Worm (Caenorhabditis elegans) whole organism, young adult: Measurements from ENCODE around the gene T26A5.8.

ENCODE experiments used
- B0035.1 ChIP-seq: sonication (generic microtip); optimal IDR thresholded peaks from 2 replicates; lab custom pipeline; 2016; ENCODE audit warnings: missing genetic modification characterization, mild to moderate bottlenecking, missing compliant biosample characterization, missing genotype, missing genetic modification reagents
- B0261.1 ChIP-seq: sonication (generic microtip); optimal IDR thresholded peaks from 2 replicates; lab custom pipeline; 2016; ENCODE audit warnings: mild to moderate bottlenecking, missing genetic modification characterization, moderate library complexity, missing compliant biosample characterization
- C06A6.2 ChIP-seq: fragments of 200-800 bp; sonication (Bioruptor generic); conservative IDR thresholded peaks from 2 replicates; pipeline ENCODE4 v1.3.6; 2022; ENCODE audit warnings: missing genetic modification characterization, missing compliant biosample characterization
- C17E4.6 ChIP-seq: fragments of 200-800 bp; sonication (Bioruptor generic); IDR thresholded peaks from 2 replicates; pipeline ENCODE4 v1.3.6; 2022; ENCODE audit warnings: missing genetic modification reagents, missing genetic modification characterization, missing compliant biosample characterization
- F49E8.2 ChIP-seq: sonication (generic microtip); optimal IDR thresholded peaks from 3 replicates; lab custom pipeline; 2017; ENCODE audit warnings: missing genetic modification characterization, mild to moderate bottlenecking, missing compliant biosample characterization, antibody characterized with exemption, moderate library complexity; ENCODE audit not compliant: insufficient read depth
- Y67H2A.10 ChIP-seq: fragments of 200-800 bp; sonication (Bioruptor generic); conservative IDR thresholded peaks from 2 replicates; pipeline ENCODE4 v1.3.6; 2022; ENCODE audit warnings: missing genetic modification reagents, missing genetic modification characterization, missing compliant biosample characterization
- ZK185.1 ChIP-seq: sonication (generic microtip); optimal IDR thresholded peaks from 2 replicates; lab custom pipeline; 2016; ENCODE audit warnings: mild to moderate bottlenecking, missing genetic modification characterization, missing compliant biosample characterization; ENCODE audit not compliant: poor library complexity, severe bottlenecking
- akir-1 ChIP-seq: fragments of 200-800 bp; sonication (Bioruptor generic); optimal IDR thresholded peaks from 2 replicates; lab custom pipeline; 2018; ENCODE audit warnings: mild to moderate bottlenecking, missing genetic modification characterization, moderate library complexity, missing compliant biosample characterization
- ama-1 ChIP-seq, 3 experiments: fragments of 150-350 bp in 1 of 3; sonication (generic microtip) in 2 of 3; optimal IDR thresholded peaks; 2 replicates each; lab custom pipeline; 2014 to 2018; ENCODE audit warnings: missing biosample characterization in 2 of 3, missing genetic modification characterization in 2 of 3, missing genetic modification reagents in 2 of 3
- attf-6 ChIP-seq: fragments of 200-800 bp; sonication (Bioruptor generic); IDR thresholded peaks from 2 replicates; pipeline ENCODE4 v1.3.6; 2022; ENCODE audit warnings: missing genetic modification reagents, missing genetic modification characterization, missing compliant biosample characterization
- ccch-3 ChIP-seq: fragments of 200-800 bp; sonication (Bioruptor generic); optimal IDR thresholded peaks from 2 replicates; lab custom pipeline; 2018; ENCODE audit warnings: mild to moderate bottlenecking, missing genetic modification characterization, missing compliant biosample characterization
- cebp-1 ChIP-seq, 2 experiments: fragments of 200-800 bp in 1 of 2; sonication (Bioruptor generic) in 1 of 2; sonication (generic microtip) in 1 of 2; IDR thresholded peaks in 1 of 2; optimal IDR thresholded peaks in 1 of 2; 2 replicates each; pipeline versions ENCODE4 v1.3.6 to Lab custom; 2017 to 2022; ENCODE audit warnings: missing compliant biosample characterization in 2 of 2, missing genetic modification characterization in 2 of 2, mild to moderate bottlenecking in 1 of 2, missing genetic modification reagents in 1 of 2, moderate library complexity in 1 of 2
- ceh-100 ChIP-seq: fragments of 200-800 bp; sonication (Bioruptor generic); IDR thresholded peaks from 2 replicates; pipeline ENCODE4 v1.3.6; 2022; ENCODE audit warnings: missing genetic modification reagents, missing genetic modification characterization, missing compliant biosample characterization
- ceh-27 ChIP-seq: fragments of 200-800 bp; sonication (Bioruptor generic); optimal IDR thresholded peaks from 2 replicates; lab custom pipeline; 2018; ENCODE audit warnings: mild to moderate bottlenecking, missing genetic modification characterization, moderate library complexity, missing compliant biosample characterization
- ceh-40 ChIP-seq: fragments of 200-800 bp; sonication (Bioruptor generic); IDR thresholded peaks from 2 replicates; pipeline ENCODE4 v1.3.6; 2022; ENCODE audit warnings: missing genetic modification characterization, missing compliant biosample characterization
- ceh-79 ChIP-seq: sonication (generic microtip); optimal IDR thresholded peaks from 2 replicates; lab custom pipeline; 2017; ENCODE audit warnings: mild to moderate bottlenecking, missing genetic modification characterization, missing compliant biosample characterization
- dpl-1 ChIP-seq: fragments of 150-350 bp; optimal IDR thresholded peaks from 2 replicates; lab custom pipeline; 2014; ENCODE audit warnings: missing biosample characterization, missing genetic modification reagents, missing genetic modification characterization
- efl-1 ChIP-seq: fragments of 150-350 bp; optimal IDR thresholded peaks from 2 replicates; lab custom pipeline; 2014; ENCODE audit warnings: missing biosample characterization, missing genetic modification reagents, missing genetic modification characterization
- ekl-4 ChIP-seq: fragments of 200-800 bp; sonication (Bioruptor generic); IDR thresholded peaks from 2 replicates; pipeline ENCODE4 v1.3.6; 2022; ENCODE audit warnings: missing genetic modification reagents, missing genetic modification characterization, missing compliant biosample characterization
- fkh-3 ChIP-seq: sonication (generic microtip); optimal IDR thresholded peaks from 2 replicates; lab custom pipeline; 2016; ENCODE audit warnings: mild to moderate bottlenecking, missing genetic modification characterization, missing compliant biosample characterization
- hlh-12 ChIP-seq: sonication (generic microtip); optimal IDR thresholded peaks from 2 replicates; lab custom pipeline; 2016; ENCODE audit warnings: missing genetic modification characterization, missing compliant biosample characterization
- hlh-26 ChIP-seq: fragments of 200-800 bp; sonication (Bioruptor generic); conservative IDR thresholded peaks from 2 replicates; pipeline ENCODE4 v1.3.6; 2022; ENCODE audit warnings: missing genetic modification reagents, missing genetic modification characterization, missing compliant biosample characterization
- hmg-20 ChIP-seq: fragments of 200-800 bp; sonication (Bioruptor generic); IDR thresholded peaks from 2 replicates; pipeline ENCODE4 v1.3.6; 2022; ENCODE audit warnings: missing genetic modification reagents, missing genetic modification characterization, missing compliant biosample characterization
- hsf-1 ChIP-seq: fragments of 200-800 bp; sonication (Bioruptor generic); IDR thresholded peaks from 2 replicates; pipeline ENCODE4 v1.3.6; 2022; ENCODE audit warnings: missing genetic modification reagents, missing genetic modification characterization, missing compliant biosample characterization
- let-607 ChIP-seq, 2 experiments: fragments of 200-800 bp in 1 of 2; sonication (Bioruptor generic) in 1 of 2; sonication (generic microtip) in 1 of 2; optimal IDR thresholded peaks; 2 replicates each; lab custom pipeline; 2016 to 2018; ENCODE audit warnings: mild to moderate bottlenecking in 2 of 2, missing compliant biosample characterization in 2 of 2, missing genetic modification characterization in 2 of 2, moderate library complexity in 2 of 2, missing genotype in 1 of 2
- lin-35 ChIP-seq, 3 experiments: fragments of 150-350 bp in 2 of 3; sonication (generic microtip) in 1 of 3; optimal IDR thresholded peaks; 2 replicates each; lab custom pipeline; 2014 to 2018; ENCODE audit warnings: missing biosample characterization in 3 of 3, missing genetic modification characterization in 3 of 3, missing genetic modification reagents in 3 of 3
- lin-40 ChIP-seq: sonication (generic microtip); optimal IDR thresholded peaks from 2 replicates; lab custom pipeline; 2016; ENCODE audit warnings: missing genetic modification characterization, mild to moderate bottlenecking, missing compliant biosample characterization, missing genotype, missing genetic modification reagents
- lin-54 ChIP-seq: fragments of 200-800 bp; sonication (Bioruptor generic); optimal IDR thresholded peaks from 2 replicates; lab custom pipeline; 2018; ENCODE audit warnings: mild to moderate bottlenecking, missing genetic modification characterization, missing compliant biosample characterization
- lsl-1 ChIP-seq: fragments of 200-800 bp; sonication (Bioruptor generic); optimal IDR thresholded peaks from 2 replicates; lab custom pipeline; 2018; ENCODE audit warnings: mild to moderate bottlenecking, missing genetic modification characterization, moderate library complexity, missing compliant biosample characterization
- mcd-1 ChIP-seq: fragments of 200-800 bp; sonication (Bioruptor generic); IDR thresholded peaks from 2 replicates; pipeline ENCODE4 v1.3.6; 2022; ENCODE audit warnings: missing genetic modification reagents, missing genetic modification characterization, missing compliant biosample characterization
- pbrm-1 ChIP-seq: fragments of 200-800 bp; sonication (Bioruptor generic); IDR thresholded peaks from 2 replicates; pipeline ENCODE4 v1.3.6; 2022; ENCODE audit warnings: missing genetic modification reagents, missing genetic modification characterization, missing compliant biosample characterization
- rcor-1 ChIP-seq: fragments of 200-800 bp; sonication (Bioruptor generic); IDR thresholded peaks from 2 replicates; pipeline ENCODE4 v1.3.6; 2022; ENCODE audit warnings: missing genetic modification reagents, missing genetic modification characterization, missing compliant biosample characterization
- rpc-1 ChIP-seq, 2 experiments: fragments of 150-350 bp in 1 of 2; sonication (generic microtip) in 1 of 2; optimal IDR thresholded peaks; 2 replicates each; lab custom pipeline; 2014 to 2018; ENCODE audit warnings: missing biosample characterization in 1 of 2, missing genetic modification characterization in 1 of 2, missing genetic modification reagents in 1 of 2, missing genotype in 1 of 2
- snpc-1.1 ChIP-seq: sonication (generic microtip); optimal IDR thresholded peaks from 2 replicates; lab custom pipeline; 2017; ENCODE audit warnings: missing genetic modification characterization, mild to moderate bottlenecking, missing compliant biosample characterization, antibody characterized with exemption, moderate library complexity, missing genotype, missing genetic modification reagents; ENCODE audit not compliant: insufficient read depth
- snpc-1.3 ChIP-seq: sonication (generic microtip); optimal IDR thresholded peaks from 2 replicates; lab custom pipeline; 2017; ENCODE audit warnings: missing genetic modification characterization, mild to moderate bottlenecking, missing compliant biosample characterization, antibody characterized with exemption, moderate library complexity, missing genotype, missing genetic modification reagents; ENCODE audit not compliant: insufficient read depth
- snpc-3.4 ChIP-seq: sonication (generic microtip); optimal IDR thresholded peaks from 2 replicates; lab custom pipeline; 2017; ENCODE audit warnings: missing genetic modification characterization, mild to moderate bottlenecking, missing compliant biosample characterization, antibody characterized with exemption, moderate library complexity, missing genotype, missing genetic modification reagents
- snpc-4 ChIP-seq, 5 experiments: fragments of 150-350 bp in 1 of 5; sonication (generic microtip) in 4 of 5; optimal IDR thresholded peaks; 2 replicates each; lab custom pipeline; 2014 to 2018; ENCODE audit warnings: missing genetic modification characterization in 5 of 5, missing biosample characterization in 3 of 5, antibody characterized with exemption in 2 of 5, mild to moderate bottlenecking in 2 of 5, missing compliant biosample characterization in 2 of 5, missing genotype in 2 of 5, moderate library complexity in 2 of 5, missing genetic modification reagents in 1 of 5
- somi-1 ChIP-seq: fragments of 200-800 bp; sonication (Bioruptor generic); optimal IDR thresholded peaks from 2 replicates; lab custom pipeline; 2018; ENCODE audit warnings: mild to moderate bottlenecking, missing genetic modification characterization, missing compliant biosample characterization
- tbx-9 ChIP-seq: sonication (generic microtip); optimal IDR thresholded peaks from 2 replicates; lab custom pipeline; 2016; ENCODE audit warnings: borderline replicate concordance, missing genetic modification characterization, inconsistent platforms, missing compliant biosample characterization
- ztf-18 ChIP-seq: sonication (generic microtip); optimal IDR thresholded peaks from 2 replicates; lab custom pipeline; 2016; ENCODE audit warnings: missing genotype, mild to moderate bottlenecking, missing genetic modification characterization, missing compliant biosample characterization
- ztf-26 ChIP-seq: sonication (generic microtip); optimal IDR thresholded peaks from 2 replicates; lab custom pipeline; 2017; ENCODE audit warnings: missing genetic modification characterization, missing compliant biosample characterization

T26A5.8 gene

DNA sequence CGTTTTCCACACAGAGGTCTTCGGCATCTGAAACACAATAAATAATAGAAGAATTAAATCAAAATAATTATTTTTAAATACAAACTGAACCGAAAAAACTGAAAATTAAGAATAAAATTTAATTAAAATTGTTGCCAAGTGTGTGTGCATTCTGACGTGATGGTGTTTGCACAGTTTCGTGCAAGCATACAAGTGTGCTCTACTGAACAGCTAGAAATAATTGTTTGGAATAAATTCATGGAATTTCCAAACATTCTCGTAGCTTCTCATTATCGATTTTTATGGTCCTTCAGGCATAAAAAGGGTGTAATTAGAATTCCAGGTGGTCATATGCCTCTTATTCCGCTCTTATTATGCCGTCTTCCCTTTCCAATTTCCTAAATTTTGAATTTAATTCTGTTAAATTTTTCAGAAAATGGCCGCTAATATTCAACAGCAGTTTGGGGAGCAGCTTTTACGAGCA, 30.9 kb downstream of the T26A5.8 start, which contains the start of the genes mrps-17 and txdc-9 (continued):
- TF ChIP-seq snpc-4 (GFP tag; optimal IDR thresholded peaks at IDR 0.05; lab: Kevin White, UChicago) (no peak), snpc-4 (tag; optimal IDR thresholded peaks at IDR 0.05; lab: Kevin White, UChicago) (peak in 1 of 4 experiments; percentile 35), hsf-1 (GFP tag; lab: Robert Waterston, UW) (0 out of 2 replicates have a peak, but pooled peaks have one; percentile 27), mcd-1 (GFP tag; lab: Robert Waterston, UW) (peak; percentile 82), snpc-1.1 (tag; lab: Kevin White, UChicago) (peak; percentile 27), fkh-3 (tag; lab: Kevin White, UChicago) (no peak), pbrm-1 (GFP tag; lab: Robert Waterston, UW) (no peak), snpc-3.4 (peak; percentile 20), let-607 (tag; optimal IDR thresholded peaks at IDR 0.05; lab: Kevin White, UChicago) (peak in 1 of 2 experiments; percentile 35), ztf-18 (tag; lab: Kevin White, UChicago) (peak; percentile 55), lin-40 (tag; lab: Kevin White, UChicago) (peak; percentile 33), ceh-27 (GFP tag; lab: Kevin White, UChicago) (peak; percentile 55), dpl-1 (peak; percentile 36), lin-54 (GFP tag; lab: Kevin White, UChicago) (peak; percentile 42), lsl-1 (peak; percentile 48), ama-1 (optimal IDR thresholded peaks at IDR 0.05; lab: Kevin White, UChicago) (no peak), ama-1 (GFP tag; optimal IDR thresholded peaks at IDR 0.05; lab: Kevin White, UChicago) (peak in 1 of 2 experiments; percentile 13), hlh-12 (tag; lab: Kevin White, UChicago) (no peak), snpc-1.3 (tag; lab: Kevin White, UChicago) (peak; percentile 70), lin-35 (GFP tag; optimal IDR thresholded peaks at IDR 0.05; lab: Kevin White, UChicago) (peak in 1 of 3 experiments; percentile 67), cebp-1 (GFP tag; IDR thresholded peaks at IDR 0.05; lab: Robert Waterston, UW) (no peak), cebp-1 (tag; optimal IDR thresholded peaks at IDR 0.05; lab: Kevin White, UChicago) (peak; percentile 48)

DNA sequence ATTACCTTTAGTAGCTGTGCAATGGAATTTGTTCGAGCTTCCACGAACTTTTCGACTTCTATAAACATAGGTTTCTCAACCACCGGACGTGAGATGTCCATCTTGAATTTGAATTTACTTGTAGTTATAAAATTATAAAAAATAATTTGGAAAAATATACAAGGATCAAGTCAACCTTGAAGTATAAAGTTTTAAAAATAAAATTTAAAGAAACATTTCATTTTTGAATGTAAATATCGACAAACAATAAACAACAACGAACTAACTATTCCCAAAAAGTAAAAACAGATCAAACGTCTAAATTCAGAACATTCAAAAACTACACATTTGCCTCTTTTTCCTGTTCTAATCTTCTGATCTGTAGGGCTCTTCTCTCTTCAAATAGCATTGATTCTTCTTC, 31.8 kb downstream of the T26A5.8 start, which contains the start of gene popl-1:
popl-1 (minus strand) TSS at position 101 of the 400 bp plus-strand sequence.
- no peak for TF ChIP-seq ceh-40 (GFP tag; lab: Robert Waterston, UW)
- no peak for TF ChIP-seq snpc-1.3 (tag; lab: Kevin White, UChicago)
- no peak for TF ChIP-seq B0035.1
- no peak for TF ChIP-seq Y67H2A.10 (GFP tag; lab: Robert Waterston, UW)
- TF ChIP-seq somi-1 (GFP tag; lab: Kevin White, UChicago), result no peak
- no peak for TF ChIP-seq fkh-3 (tag; lab: Kevin White, UChicago)
- no peak for TF ChIP-seq ztf-26 (tag; lab: Kevin White, UChicago)
- no peak for TF ChIP-seq ZK185.1 (tag; lab: Kevin White, UChicago)
- no peak for TF ChIP-seq efl-1 (GFP tag; lab: Kevin White, UChicago)
- TF ChIP-seq C06A6.2 (GFP tag; lab: Robert Waterston, UW), result no peak
- TF ChIP-seq ekl-4 (GFP tag; lab: Robert Waterston, UW), result no peak
- no peak for TF ChIP-seq C17E4.6
- no peak for TF ChIP-seq ceh-79 (tag; lab: Kevin White, UChicago)
- TF ChIP-seq lsl-1, result no peak
- TF ChIP-seq hmg-20 (GFP tag; lab: Robert Waterston, UW), result no peak

DNA sequence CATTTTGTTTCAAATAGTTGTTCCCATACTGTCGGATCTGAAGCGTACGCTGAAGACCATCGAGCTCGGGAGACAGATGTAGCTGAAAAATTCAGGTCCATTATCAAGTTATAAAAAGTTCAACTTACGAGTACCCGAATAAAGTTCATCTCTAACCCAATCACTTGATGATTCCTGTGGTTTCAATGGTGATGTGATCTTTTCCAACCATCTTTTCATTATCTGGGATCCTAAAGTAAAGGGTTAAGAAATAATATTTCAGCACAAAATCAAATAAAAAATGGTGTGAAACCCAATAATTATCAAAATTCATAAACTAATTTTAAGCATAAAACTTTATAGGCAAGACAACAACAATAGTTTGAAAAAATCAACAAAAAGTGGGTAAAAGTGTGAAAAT, 35.5 kb downstream of the T26A5.8 start, which contains the start of gene C05D11.8:
C05D11.8 (minus strand) TSS at position 101 of the 400 bp plus-strand sequence.
- no peak for TF ChIP-seq tbx-9 (tag; lab: Kevin White, UChicago)
- no peak for TF ChIP-seq F49E8.2 (tag; lab: Kevin White, UChicago)
- TF ChIP-seq ccch-3 (GFP tag; lab: Kevin White, UChicago), result no peak
- no peak for TF ChIP-seq akir-1 (GFP tag; lab: Kevin White, UChicago)
- no peak for TF ChIP-seq ceh-79 (tag; lab: Kevin White, UChicago)
- TF ChIP-seq hlh-26, result no peak
- no peak for TF ChIP-seq attf-6 (GFP tag; lab: Robert Waterston, UW)
- no peak for TF ChIP-seq rpc-1 (optimal IDR thresholded peaks at IDR 0.05; lab: Kevin White, UChicago)
- no peak for TF ChIP-seq rpc-1 (tag; optimal IDR thresholded peaks at IDR 0.05; lab: Kevin White, UChicago)
- no peak for TF ChIP-seq B0261.1
- TF ChIP-seq rcor-1, result no peak
- TF ChIP-seq ceh-100, result no peak
- TF ChIP-seq, all 124 proteins: peak for 0
